Worm (Caenorhabditis elegans) whole organism, late embryonic: Measurements from ENCODE around the gene W05B10.6.

ENCODE experiments used
- T23F11.4 ChIP-seq: fragments of 200-800 bp; sonication (Bioruptor generic); optimal IDR thresholded peaks from 2 replicates; lab custom pipeline; 2018; ENCODE audit warnings: mild to moderate bottlenecking, missing genetic modification characterization, missing compliant biosample characterization
- ceh-18 ChIP-seq: sonication (generic microtip); optimal IDR thresholded peaks from 2 replicates; lab custom pipeline; 2016; ENCODE audit warnings: missing genetic modification characterization, missing compliant biosample characterization
- ceh-19 ChIP-seq: fragments of 200-800 bp; sonication (Bioruptor generic); optimal IDR thresholded peaks from 2 replicates; lab custom pipeline; 2018; ENCODE audit warnings: mild to moderate bottlenecking, missing genetic modification characterization, missing compliant biosample characterization
- ceh-2 ChIP-seq: sonication (generic microtip); optimal IDR thresholded peaks from 2 replicates; lab custom pipeline; 2016; ENCODE audit warnings: missing genotype, missing genetic modification characterization, missing compliant biosample characterization
- ceh-22 ChIP-seq: sonication (generic microtip); optimal IDR thresholded peaks from 2 replicates; lab custom pipeline; 2017; ENCODE audit warnings: missing biosample characterization, missing genetic modification characterization
- ceh-24 ChIP-seq: sonication (generic microtip); optimal IDR thresholded peaks from 2 replicates; lab custom pipeline; 2016; ENCODE audit warnings: mild to moderate bottlenecking, missing genetic modification characterization, missing compliant biosample characterization
- ceh-30 ChIP-seq: fragments of 150-350 bp; optimal IDR thresholded peaks from 2 replicates; lab custom pipeline; 2014; ENCODE audit warnings: missing biosample characterization, missing genetic modification characterization
- ceh-31 ChIP-seq: sonication (generic microtip); optimal IDR thresholded peaks from 2 replicates; lab custom pipeline; 2016; ENCODE audit warnings: missing genetic modification characterization, missing compliant biosample characterization
- ceh-34 ChIP-seq: sonication (generic microtip); optimal IDR thresholded peaks from 2 replicates; lab custom pipeline; 2016; ENCODE audit warnings: mild to moderate bottlenecking, missing genetic modification characterization, missing compliant biosample characterization
- ceh-48 ChIP-seq: sonication (generic microtip); optimal IDR thresholded peaks from 2 replicates; lab custom pipeline; 2016; ENCODE audit warnings: missing genetic modification characterization, inconsistent platforms, missing compliant biosample characterization
- ceh-6 ChIP-seq: fragments of 200-800 bp; sonication (Bioruptor generic); optimal IDR thresholded peaks from 2 replicates; lab custom pipeline; 2018; ENCODE audit warnings: mild to moderate bottlenecking, missing genetic modification characterization, missing compliant biosample characterization
- che-1 ChIP-seq: sonication (generic microtip); optimal IDR thresholded peaks from 2 replicates; lab custom pipeline; 2016; ENCODE audit warnings: mild to moderate bottlenecking, missing genetic modification characterization, missing compliant biosample characterization
- elt-2 ChIP-seq: sonication (generic microtip); optimal IDR thresholded peaks from 2 replicates; lab custom pipeline; 2016; ENCODE audit warnings: missing genetic modification reagents, missing genetic modification characterization, missing compliant biosample characterization
- fax-1 ChIP-seq: sonication (generic microtip); optimal IDR thresholded peaks from 2 replicates; lab custom pipeline; 2016; ENCODE audit warnings: missing genotype, missing genetic modification characterization, missing compliant biosample characterization
- hlh-13 ChIP-seq: fragments of 200-800 bp; sonication (Bioruptor generic); optimal IDR thresholded peaks from 2 replicates; lab custom pipeline; 2018; ENCODE audit warnings: mild to moderate bottlenecking, missing genetic modification characterization, missing compliant biosample characterization
- hlh-30 ChIP-seq: sonication (generic microtip); optimal IDR thresholded peaks from 2 replicates; lab custom pipeline; 2017; ENCODE audit warnings: antibody characterized with exemption, missing genetic modification characterization, missing compliant biosample characterization; ENCODE audit not compliant: insufficient read depth
- hlh-8 ChIP-seq: sonication (generic microtip); optimal IDR thresholded peaks from 2 replicates; lab custom pipeline; 2016; ENCODE audit warnings: missing genotype, missing genetic modification characterization, missing compliant biosample characterization
- lim-6 ChIP-seq: sonication (generic microtip); optimal IDR thresholded peaks from 2 replicates; lab custom pipeline; 2016; ENCODE audit warnings: missing genetic modification characterization, missing compliant biosample characterization
- nfya-1 ChIP-seq: sonication (generic microtip); optimal IDR thresholded peaks from 2 replicates; lab custom pipeline; 2017; ENCODE audit warnings: missing genetic modification characterization, mild to moderate bottlenecking, missing compliant biosample characterization, antibody characterized with exemption, moderate library complexity
- nhr-11 ChIP-seq: fragments of 150-350 bp; optimal IDR thresholded peaks from 2 replicates; lab custom pipeline; 2014; ENCODE audit warnings: missing biosample characterization, missing genetic modification characterization
- nhr-232 ChIP-seq: sonication (generic microtip); optimal IDR thresholded peaks from 2 replicates; lab custom pipeline; 2016; ENCODE audit warnings: missing genetic modification characterization, missing compliant biosample characterization
- pat-9 ChIP-seq: fragments of 200-800 bp; sonication (Bioruptor generic); optimal IDR thresholded peaks from 2 replicates; lab custom pipeline; 2018; ENCODE audit warnings: mild to moderate bottlenecking, missing genetic modification characterization, moderate library complexity, missing compliant biosample characterization
- pax-1 ChIP-seq: fragments of 150-350 bp; optimal IDR thresholded peaks from 2 replicates; lab custom pipeline; 2014; ENCODE audit warnings: missing biosample characterization, missing genetic modification characterization
- pqm-1 ChIP-seq: sonication (generic microtip); optimal IDR thresholded peaks from 2 replicates; lab custom pipeline; 2016; ENCODE audit warnings: missing genetic modification characterization, missing compliant biosample characterization
- ref-2 ChIP-seq: sonication (generic microtip); optimal IDR thresholded peaks from 2 replicates; lab custom pipeline; 2016; ENCODE audit warnings: missing genetic modification characterization, missing compliant biosample characterization
- sdc-2 ChIP-seq: sonication (generic microtip); optimal IDR thresholded peaks from 2 replicates; lab custom pipeline; 2016; ENCODE audit warnings: missing genotype, missing genetic modification characterization, missing compliant biosample characterization
- sox-2 ChIP-seq: fragments of 200-800 bp; sonication (Bioruptor generic); IDR thresholded peaks from 2 replicates; pipeline ENCODE4 v1.3.6; 2022; ENCODE audit warnings: missing genetic modification reagents, missing genetic modification characterization, missing compliant biosample characterization
- sox-4 ChIP-seq: sonication (generic microtip); optimal IDR thresholded peaks from 2 replicates; lab custom pipeline; 2017; ENCODE audit warnings: mild to moderate bottlenecking, missing genetic modification characterization, inconsistent platforms, missing compliant biosample characterization
- tbx-2 ChIP-seq: sonication (generic microtip); optimal IDR thresholded peaks from 2 replicates; lab custom pipeline; 2016; ENCODE audit warnings: missing genetic modification characterization, missing compliant biosample characterization
- tbx-7 ChIP-seq: sonication (generic microtip); optimal IDR thresholded peaks from 2 replicates; lab custom pipeline; 2016; ENCODE audit warnings: missing genotype, missing genetic modification characterization, missing compliant biosample characterization
- unc-3 ChIP-seq, 2 experiments: fragments of 200-800 bp in 1 of 2; sonication (Bioruptor generic) in 1 of 2; sonication (generic microtip) in 1 of 2; conservative IDR thresholded peaks in 1 of 2; optimal IDR thresholded peaks in 1 of 2; 2 replicates each; pipeline versions ENCODE4 v1.3.6 to Lab custom; 2016 to 2022; ENCODE audit warnings: missing compliant biosample characterization in 2 of 2, missing genetic modification characterization in 2 of 2, missing genetic modification reagents in 1 of 2
- unc-42 ChIP-seq: sonication (generic microtip); optimal IDR thresholded peaks from 2 replicates; lab custom pipeline; 2016; ENCODE audit warnings: missing genotype, missing genetic modification characterization, missing compliant biosample characterization
- unc-55 ChIP-seq: sonication (generic microtip); optimal IDR thresholded peaks from 2 replicates; lab custom pipeline; 2017; ENCODE audit warnings: missing biosample characterization, missing genetic modification reagents, missing genetic modification characterization
- ztf-16 ChIP-seq: sonication (generic microtip); optimal IDR thresholded peaks from 2 replicates; lab custom pipeline; 2017; ENCODE audit warnings: missing genetic modification characterization, missing compliant biosample characterization

Gene W05B10.6

ce11 chrV:12640384-12640783 is 17.7 kb downstream of the W05B10.6 start, which contains the start of gene gpa-8:
TSS of gene gpa-8 (minus strand) at chrV:12640484.
- TF ChIP-seq che-1 = no peak
- TF ChIP-seq pat-9 = no peak
- TF ChIP-seq T23F11.4 (GFP tag; lab: Kevin White, UChicago) = no peak
- no peak for TF ChIP-seq fax-1 (tag; lab: Kevin White, UChicago)
- no peak for TF ChIP-seq sox-4 (tag; lab: Kevin White, UChicago)
- TF ChIP-seq tbx-2 (tag; lab: Kevin White, UChicago) = no peak
- no peak for TF ChIP-seq ceh-34 (tag; lab: Kevin White, UChicago)

ce11 chrV:12637764-12638502 is 20.1 kb downstream of the W05B10.6 start:
- TF ChIP-seq elt-2 (peak; percentile 62), ceh-6 (no peak)

ce11 chrV:12637238-12637690 is 20.8 kb downstream of the W05B10.6 start, which contains the start of gene F56H9.2:
TSS of gene F56H9.2 (plus strand) at chrV:12637663.
- TF ChIP-seq nhr-232 (tag; lab: Kevin White, UChicago) = no peak
- TF ChIP-seq fax-1 (tag; lab: Kevin White, UChicago) = no peak
- TF ChIP-seq tbx-7 (tag; lab: Kevin White, UChicago) = no peak
- TF ChIP-seq hlh-30 (tag; lab: Kevin White, UChicago) = peak; percentile 69
- peak; percentile 65 for TF ChIP-seq sox-2
- TF ChIP-seq ceh-2 (tag; lab: Kevin White, UChicago) = peak; percentile 48
- no peak for TF ChIP-seq nhr-11
- no peak for TF ChIP-seq lim-6 (tag; lab: Kevin White, UChicago)
- peak; percentile 32 for TF ChIP-seq ztf-16 (tag; lab: Kevin White, UChicago)
- no peak for TF ChIP-seq ref-2 (tag; lab: Kevin White, UChicago)
- peak; percentile 23 for TF ChIP-seq pax-1 (tag; lab: Kevin White, UChicago)
- TF ChIP-seq nfya-1 (tag; lab: Kevin White, UChicago) = peak; percentile 52
- TF ChIP-seq unc-55 (GFP tag; lab: Kevin White, UChicago) = peak; percentile 4
- TF ChIP-seq elt-2 = peak; percentile 66
- peak; percentile 45 for TF ChIP-seq ceh-31
- peak; percentile 41 for TF ChIP-seq ceh-18
- peak; percentile 55 for TF ChIP-seq hlh-8
- TF ChIP-seq tbx-2 (tag; lab: Kevin White, UChicago) = peak; percentile 65
- peak; percentile 55 for TF ChIP-seq sdc-2 (tag; lab: Kevin White, UChicago)

ce11 chrV:12636248-12636647 is 21.8 kb downstream of the W05B10.6 start:
- no peak for TF ChIP-seq pqm-1 (tag; lab: Kevin White, UChicago)
- peak; percentile 3 for TF ChIP-seq hlh-8

DNA sequence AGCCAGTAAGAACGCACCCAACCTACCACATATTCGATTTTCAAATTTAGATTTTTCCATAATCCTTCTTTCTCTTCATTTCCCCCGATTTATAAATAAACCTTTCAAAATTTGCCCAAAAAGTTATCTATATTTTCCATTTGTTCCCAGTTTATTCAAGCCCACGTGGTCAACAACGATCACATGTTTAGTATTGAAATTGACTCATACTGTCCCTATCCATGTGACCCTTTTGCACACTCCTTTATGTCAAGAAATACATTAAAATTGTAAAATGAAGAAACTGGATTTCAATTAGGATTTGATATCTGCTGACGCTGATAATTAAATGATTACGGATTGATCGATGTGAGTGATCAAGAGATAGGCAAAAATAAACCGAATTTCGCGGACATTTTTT is 22.8 kb downstream of the W05B10.6 start:
- TF ChIP-seq ceh-24 (tag; lab: Kevin White, UChicago) (no peak), sox-4 (tag; lab: Kevin White, UChicago) (no peak), ceh-30 (tag; lab: Kevin White, UChicago) (no peak), unc-42 (tag; lab: Kevin White, UChicago) (no peak), unc-3 (GFP tag; conservative IDR thresholded peaks at IDR 0.05; lab: Robert Waterston, UW) (no peak), unc-3 (tag; optimal IDR thresholded peaks at IDR 0.05; lab: Kevin White, UChicago) (no peak), ceh-22 (tag; lab: Kevin White, UChicago) (no peak), ceh-48 (tag; lab: Kevin White, UChicago) (no peak), ceh-6 (no peak), hlh-13 (GFP tag; lab: Kevin White, UChicago) (no peak), ceh-19 (GFP tag; lab: Kevin White, UChicago) (no peak), nhr-11 (no peak), tbx-7 (tag; lab: Kevin White, UChicago) (no peak), tbx-2 (tag; lab: Kevin White, UChicago) (no peak), unc-55 (GFP tag; lab: Kevin White, UChicago) (no peak)
